Worm (Caenorhabditis elegans): ENCODE data around the gene C25D7.16.

C25D7.16 gene

ce11 chrV:15055873-15056272, at the start of gene C25D7.16:
C25D7.16 (plus strand) TSS chrV:15056173.
- TF ChIP-seq zfp-2 (tag; optimal IDR thresholded peaks at IDR 0.05) (no peak), aha-1 (tag) (peak; percentile 49)

- TF ChIP-seq ama-1 (optimal IDR thresholded peaks at IDR 0.05), result peak; percentile 42
- no peak for TF ChIP-seq Y75B8A.6 (GFP tag; IDR thresholded peaks at IDR 0.05)
These were observed 44.4 kb upstream of the C25D7.16 start, which contains the start of gene nmr-2 for ce11 chrV:15011560-15011959. nmr-2 (minus strand) TSS chrV:15011660.

- TF ChIP-seq Y105C5A.15 (GFP tag; IDR thresholded peaks at IDR 0.05) (no peak), pha-4 (GFP tag; IDR thresholded peaks at IDR 0.05) (0 out of 2 replicates have a peak, but pooled peaks have one; percentile 33), pha-4 (tag; optimal IDR thresholded peaks at IDR 0.05) (no peak), T26A8.4 (GFP tag; IDR thresholded peaks at IDR 0.05) (peak; percentile 40; the same call in 1 of the 2 replicates), hlh-30 (tag; optimal IDR thresholded peaks at IDR 0.05; ENCODE audit: insufficient read depth) (peak; percentile 29), nhr-42 (GFP tag; IDR thresholded peaks at IDR 0.05) (0 out of 2 replicates have a peak, but pooled peaks have one; percentile 14), aha-1 (tag) (peak; percentile 46), nhr-48 (tag; optimal IDR thresholded peaks at IDR 0.05) (peak; percentile 40), spr-1 (tag; optimal IDR thresholded peaks at IDR 0.05) (peak; percentile 21), snpc-1.2 (GFP tag; IDR thresholded peaks at IDR 0.05) (0 out of 2 replicates have a peak, but pooled peaks have one; percentile 43), ceh-44 (GFP tag; IDR thresholded peaks at IDR 0.05) (0 out of 2 replicates have a peak, but pooled peaks have one; percentile 19), php-3 (GFP tag; IDR thresholded peaks at IDR 0.05) (no peak), lin-38 (GFP tag; IDR thresholded peaks at IDR 0.05) (peak; percentile 66), hmg-1.1 (GFP tag; IDR thresholded peaks at IDR 0.05) (peak; percentile 17; the same call in 1 of the 2 replicates), unc-62 (GFP tag; optimal IDR thresholded peaks at IDR 0.05 in 1 of 2) (peak in 1 of 2 experiments; percentile 60), unc-62 (tag; optimal IDR thresholded peaks at IDR 0.05) (no peak), T20F7.1 (GFP tag; optimal IDR thresholded peaks at IDR 0.05) (peak; percentile 17), dmd-8 (GFP tag; IDR thresholded peaks at IDR 0.05) (peak; percentile 41; the same call in 1 of the 2 replicates), hlh-11 (tag; optimal IDR thresholded peaks at IDR 0.05) (peak; percentile 16), ceh-20 (GFP tag; IDR thresholded peaks at IDR 0.05) (no peak), mes-2 (tag; optimal IDR thresholded peaks at IDR 0.05; ENCODE audit: poor library complexity, severe bottlenecking) (peak; percentile 26), lsy-2 (tag; optimal IDR thresholded peaks at IDR 0.05) (no peak), nhr-6 (tag; optimal IDR thresholded peaks at IDR 0.05) (no peak), gei-8 (GFP tag; optimal IDR thresholded peaks at IDR 0.05) (peak; percentile 46), lim-7 (GFP tag; IDR thresholded peaks at IDR 0.05) (0 out of 2 replicates have a peak, but pooled peaks have one; percentile 15), nhr-237 (tag; optimal IDR thresholded peaks at IDR 0.05) (no peak), vab-7 (GFP tag; IDR thresholded peaks at IDR 0.05) (peak; percentile 60)
These were observed 43.3 kb upstream of the C25D7.16 start for ce11 chrV:15012542-15013301.

- TF ChIP-seq aha-1 (tag) (peak; percentile 90), F44E2.7 (GFP tag; IDR thresholded peaks at IDR 0.05) (no peak)
These were observed 42.6 kb upstream of the C25D7.16 start for ce11 chrV:15013328-15013727.

ce11 chrV:15014164-15014563, 41.8 kb upstream of the C25D7.16 start, which contains the start of gene obr-2:
obr-2 (minus strand) TSS chrV:15014264.
- no peak for TF ChIP-seq egl-27 (tag; optimal IDR thresholded peaks at IDR 0.05)
- TF ChIP-seq fos-1 (tag; optimal IDR thresholded peaks at IDR 0.05), result no peak
- TF ChIP-seq tra-1 (GFP tag; IDR thresholded peaks at IDR 0.05), result no peak
- TF ChIP-seq lin-13 (GFP tag; optimal IDR thresholded peaks at IDR 0.05), result no peak
